Fruit fly (Drosophila melanogaster): ENCODE results near the gene CG12206.

The CG12206 gene

dm6 chrX:3426803-3427613 is 47.3 kb downstream of the CG12206 start:
- no peak for TF ChIP-seq Pif1B (GFP tag; optimal IDR thresholded peaks at IDR 0.05)
- TF ChIP-seq Pif1A (GFP tag; optimal IDR thresholded peaks at IDR 0.05), result no peak
- no peak for TF ChIP-seq CG15710 (tag; optimal IDR thresholded peaks at IDR 0.05)
- no peak for TF ChIP-seq CG34367 (tag; optimal IDR thresholded peaks at IDR 0.05)
- no peak for TF ChIP-seq CG17806 (tag; optimal IDR thresholded peaks at IDR 0.05)
- no peak for TF ChIP-seq CG8301 (tag; optimal IDR thresholded peaks at IDR 0.05)
- no peak for TF ChIP-seq gl (tag; optimal IDR thresholded peaks at IDR 0.05)
- no peak for TF ChIP-seq fd96Ca (GFP tag; IDR thresholded peaks at IDR 0.05)
- TF ChIP-seq CG32121 (GFP tag; IDR thresholded peaks at IDR 0.05), result no peak
- no peak for TF ChIP-seq CG8159 (tag; optimal IDR thresholded peaks at IDR 0.05)
- no peak for TF ChIP-seq CG10348 (GFP tag; IDR thresholded peaks at IDR 0.05)
- no peak for TF ChIP-seq CG12605 (GFP tag; IDR thresholded peaks at IDR 0.05)
- no peak for TF ChIP-seq D1 (tag; optimal IDR thresholded peaks at IDR 0.05)
- TF ChIP-seq EcR (GFP tag; optimal IDR thresholded peaks at IDR 0.05), result no peak
- no peak for TF ChIP-seq Ets98B (GFP tag; IDR thresholded peaks at IDR 0.05)

DNA sequence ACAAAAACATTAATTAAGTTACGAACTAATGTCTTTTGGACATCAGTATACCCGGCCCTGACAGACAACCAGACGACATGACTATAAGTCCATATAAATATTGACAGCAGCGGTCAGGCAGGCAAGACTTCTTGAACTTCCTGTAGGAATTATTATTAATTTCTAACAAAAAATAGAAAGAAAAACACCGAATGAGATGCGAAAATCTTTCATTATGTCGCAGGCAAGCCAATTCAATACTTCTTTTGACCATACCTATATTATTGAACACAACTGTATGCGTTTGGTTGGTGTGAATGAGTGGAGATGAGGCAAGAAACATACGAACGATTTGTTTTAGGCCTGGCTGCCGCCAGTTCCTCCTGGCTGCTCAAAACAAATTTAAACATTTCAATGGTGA is 49.4 kb downstream of the CG12206 start:
- TF ChIP-seq D1 (tag; optimal IDR thresholded peaks at IDR 0.05) (no peak), EcR (GFP tag; optimal IDR thresholded peaks at IDR 0.05) (no peak), CG32121 (GFP tag; IDR thresholded peaks at IDR 0.05) (peak; percentile 23; the same call in 1 of the 2 replicates), rn (GFP tag; IDR thresholded peaks at IDR 0.05) (0 out of 2 replicates have a peak, but pooled peaks have one; percentile 25), CG14655 (GFP tag; optimal IDR thresholded peaks at IDR 0.05) (peak; percentile 59), Ets98B (GFP tag; IDR thresholded peaks at IDR 0.05) (peak; percentile 32), Snoo (tag; optimal IDR thresholded peaks at IDR 0.05) (peak; percentile 14), CG15710 (tag; optimal IDR thresholded peaks at IDR 0.05) (peak; percentile 29), CG17806 (tag; optimal IDR thresholded peaks at IDR 0.05) (peak; percentile 41), CG8301 (tag; optimal IDR thresholded peaks at IDR 0.05) (peak; percentile 45), CG12605 (GFP tag; IDR thresholded peaks at IDR 0.05) (peak; percentile 15; the same call in 1 of the 2 replicates), fd96Ca (GFP tag; IDR thresholded peaks at IDR 0.05) (no peak), gl (tag; optimal IDR thresholded peaks at IDR 0.05) (no peak), CG34367 (tag; optimal IDR thresholded peaks at IDR 0.05) (peak; percentile 2), Pif1A (GFP tag; optimal IDR thresholded peaks at IDR 0.05) (peak; percentile 62), CG13204 (GFP tag; optimal IDR thresholded peaks at IDR 0.05) (no peak), CG9948 (tag; optimal IDR thresholded peaks at IDR 0.05) (peak; percentile 40), CG4496 (GFP tag; IDR thresholded peaks at IDR 0.05) (peak; percentile 76), CG10348 (GFP tag; IDR thresholded peaks at IDR 0.05) (no peak), Pif1B (GFP tag; optimal IDR thresholded peaks at IDR 0.05) (peak; percentile 45), CG8159 (tag; optimal IDR thresholded peaks at IDR 0.05) (peak; percentile 50)

DNA sequence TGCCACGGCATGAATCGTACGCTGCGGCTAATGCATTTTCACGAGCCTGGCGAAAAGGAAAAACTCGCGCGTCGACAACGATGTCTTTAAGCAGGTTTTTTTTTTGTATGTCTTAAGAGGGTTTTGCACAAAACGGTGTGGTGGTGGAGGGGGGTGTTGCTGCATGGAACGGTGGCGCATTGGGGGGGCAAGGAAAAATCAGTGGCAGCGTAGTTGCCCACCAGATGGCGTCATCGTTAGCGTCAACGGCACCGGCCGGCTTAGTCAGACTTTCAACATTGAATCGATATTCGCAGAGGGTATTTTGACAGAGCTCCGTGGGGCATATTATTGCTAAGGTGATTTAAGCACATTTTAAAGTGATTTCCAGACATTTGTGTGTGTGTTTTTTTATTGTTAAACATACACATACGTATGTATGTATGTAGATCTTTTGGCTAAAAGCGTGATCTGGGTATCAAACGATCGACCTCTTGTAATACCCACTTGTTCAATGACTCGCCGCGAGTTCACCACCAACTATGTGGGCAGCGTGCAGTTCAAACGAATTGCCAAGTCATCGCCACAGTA is 51.0 kb downstream of the CG12206 start:
- TF ChIP-seq CG10348 (GFP tag; IDR thresholded peaks at IDR 0.05), result peak; percentile 65; the same call in 1 of the 2 replicates
- no peak for TF ChIP-seq CG34367 (tag; optimal IDR thresholded peaks at IDR 0.05)
- peak; percentile 73 for TF ChIP-seq CG8301 (tag; optimal IDR thresholded peaks at IDR 0.05)
- TF ChIP-seq CG4496 (GFP tag; IDR thresholded peaks at IDR 0.05), result peak; percentile 94
- no peak for TF ChIP-seq CG9948 (tag; optimal IDR thresholded peaks at IDR 0.05)
- TF ChIP-seq Pif1B (GFP tag; optimal IDR thresholded peaks at IDR 0.05), result peak; percentile 54
- TF ChIP-seq CG13204 (GFP tag; optimal IDR thresholded peaks at IDR 0.05), result peak; percentile 12
- peak; percentile 91 for TF ChIP-seq fd96Ca (GFP tag; IDR thresholded peaks at IDR 0.05)
- TF ChIP-seq gl (tag; optimal IDR thresholded peaks at IDR 0.05), result no peak
- TF ChIP-seq rn (GFP tag; IDR thresholded peaks at IDR 0.05), result peak; percentile 51
- TF ChIP-seq Ets98B (GFP tag; IDR thresholded peaks at IDR 0.05), result peak; percentile 90
- peak; percentile 71 for TF ChIP-seq CG14655 (GFP tag; optimal IDR thresholded peaks at IDR 0.05)
- TF ChIP-seq D1 (tag; optimal IDR thresholded peaks at IDR 0.05), result no peak
- no peak for TF ChIP-seq CG8159 (tag; optimal IDR thresholded peaks at IDR 0.05)
- TF ChIP-seq Snoo (tag; optimal IDR thresholded peaks at IDR 0.05), result no peak
- no peak for TF ChIP-seq EcR (GFP tag; optimal IDR thresholded peaks at IDR 0.05)
- TF ChIP-seq Pif1A (GFP tag; optimal IDR thresholded peaks at IDR 0.05), result peak; percentile 57
- no peak for TF ChIP-seq CG15710 (tag; optimal IDR thresholded peaks at IDR 0.05)
- TF ChIP-seq CG32121 (GFP tag; IDR thresholded peaks at IDR 0.05), result peak; percentile 90
- no peak for TF ChIP-seq CG17806 (tag; optimal IDR thresholded peaks at IDR 0.05)
- peak; percentile 64; the same call in 1 of the 2 replicates for TF ChIP-seq CG12605 (GFP tag; IDR thresholded peaks at IDR 0.05)
